Worm (Caenorhabditis elegans) whole organism, L4/young adult: ENCODE results near the gene npr-9.

Experiments
- dao-5 ChIP-seq: sonication (generic microtip); optimal IDR thresholded peaks from 2 replicates; lab custom pipeline; 2016; ENCODE audit warnings: missing genotype, missing genetic modification characterization, moderate library complexity, missing compliant biosample characterization
- him-1 ChIP-seq: sonication (generic microtip); optimal IDR thresholded peaks from 2 replicates; lab custom pipeline; 2016; ENCODE audit warnings: missing genotype, missing genetic modification reagents, missing genetic modification characterization, missing compliant biosample characterization

DNA sequence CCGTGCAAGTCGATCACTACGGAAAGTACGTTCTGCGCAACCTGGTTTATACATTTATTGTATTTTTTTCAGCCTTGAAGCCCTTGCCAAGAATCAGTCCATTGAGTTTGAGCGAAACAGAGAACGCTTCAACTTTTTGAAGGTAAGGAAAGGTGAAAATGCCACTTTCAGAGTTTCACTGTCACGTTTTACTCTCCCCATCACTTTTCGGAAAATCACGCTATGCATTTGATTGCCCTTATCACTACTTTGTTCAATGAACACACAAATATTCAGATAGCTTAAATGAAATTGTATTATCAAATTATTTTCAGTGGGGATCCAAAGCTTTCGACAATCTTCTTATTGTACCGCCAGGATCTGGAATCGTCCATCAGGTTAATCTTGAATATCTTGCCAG, 11.0 kb downstream of the npr-9 start:
- TF ChIP-seq him-1 (tag; lab: Kevin White, UChicago) (no peak), dao-5 (tag; lab: Kevin White, UChicago) (no peak)
